Fruit fly (Drosophila melanogaster) whole organism, embryonic: Measurements from ENCODE around the gene CG10063.

Experiments
- Abd-B ChIP-seq: fragments of 200-800 bp; sonication (Bioruptor generic); optimal IDR thresholded peaks from 2 replicates; lab custom pipeline; 2018; ENCODE audit warnings: missing biosample characterization, mild to moderate bottlenecking, missing genetic modification characterization, moderate library complexity
- Asciz ChIP-seq: fragments of 200-800 bp; sonication (Bioruptor generic); optimal IDR thresholded peaks from 2 replicates; lab custom pipeline; 2017; ENCODE audit warnings: missing biosample characterization, mild to moderate bottlenecking, missing genetic modification characterization, missing genetic modification reagents
- CG10959 ChIP-seq: fragments of 200-800 bp; sonication (Bioruptor generic); IDR thresholded peaks from 2 replicates; pipeline ENCODE4 v1.3.6; 2022; ENCODE audit warnings: missing biosample characterization, missing genetic modification characterization
- CG11504 ChIP-seq: fragments of 200-800 bp; sonication (Bioruptor generic); optimal IDR thresholded peaks from 3 replicates; lab custom pipeline; 2019; ENCODE audit warnings: missing biosample characterization, mild to moderate bottlenecking, missing genetic modification characterization, moderate library complexity
- CG11696 ChIP-seq: fragments of 200-800 bp; sonication (Bioruptor generic); IDR thresholded peaks from 2 replicates; pipeline ENCODE4 v1.3.6; 2022; ENCODE audit warnings: missing biosample characterization, missing genetic modification characterization
- CG1602 ChIP-seq: fragments of 200-800 bp; sonication (Bioruptor generic); optimal IDR thresholded peaks from 3 replicates; lab custom pipeline; 2016; ENCODE audit warnings: missing biosample characterization, missing genetic modification characterization
- CG16779 ChIP-seq: fragments of 200-800 bp; sonication (Bioruptor generic); IDR thresholded peaks from 2 replicates; pipeline ENCODE4 v1.3.6; 2022; ENCODE audit warnings: missing biosample characterization, missing genetic modification characterization
- CG18619 ChIP-seq: fragments of 200-800 bp; sonication (Bioruptor generic); optimal IDR thresholded peaks from 3 replicates; lab custom pipeline; 2017; ENCODE audit warnings: missing biosample characterization, mild to moderate bottlenecking, missing genetic modification characterization
- CG2116 ChIP-seq: fragments of 200-800 bp; sonication (Bioruptor generic); optimal IDR thresholded peaks from 3 replicates; lab custom pipeline; 2018; ENCODE audit warnings: missing biosample characterization, mild to moderate bottlenecking, missing genetic modification characterization
- CG2889 ChIP-seq: fragments of 200-800 bp; sonication (Bioruptor generic); IDR thresholded peaks from 3 replicates; pipeline ENCODE4 v1.3.6; 2022; ENCODE audit warnings: missing biosample characterization, missing genetic modification characterization
- CG3281 ChIP-seq: fragments of 200-800 bp; sonication (Bioruptor generic); optimal IDR thresholded peaks from 3 replicates; lab custom pipeline; 2017; ENCODE audit warnings: missing biosample characterization, mild to moderate bottlenecking, missing genetic modification characterization
- CG34376 ChIP-seq: fragments of 200-800 bp; sonication (Bioruptor generic); optimal IDR thresholded peaks from 2 replicates; lab custom pipeline; 2018; ENCODE audit warnings: missing biosample characterization, mild to moderate bottlenecking, missing genetic modification characterization
- CG4328 ChIP-seq: fragments of 200-800 bp; sonication (Bioruptor generic); optimal IDR thresholded peaks from 3 replicates; lab custom pipeline; 2017; ENCODE audit warnings: missing biosample characterization, missing genetic modification reagents, missing genetic modification characterization
- CG6654 ChIP-seq: fragments of 200-800 bp; sonication (Bioruptor generic); optimal IDR thresholded peaks from 2 replicates; lab custom pipeline; 2017; ENCODE audit warnings: missing biosample characterization, mild to moderate bottlenecking, missing genetic modification characterization
- CG7357 ChIP-seq: fragments of 200-800 bp; sonication (Bioruptor generic); IDR thresholded peaks from 3 replicates; pipeline ENCODE4 v1.3.6; 2022; ENCODE audit warnings: missing biosample characterization, missing genetic modification characterization
- E2f1 ChIP-seq: fragments of 200-800 bp; sonication (Bioruptor generic); IDR thresholded peaks from 2 replicates; pipeline ENCODE4 v1.3.6; 2022; ENCODE audit warnings: missing biosample characterization, missing genetic modification characterization
- Hr78 ChIP-seq, 2 experiments: fragments of 200-800 bp in 1 of 2; fragments of >200 bp in 1 of 2; sonication (Bioruptor generic) in 1 of 2; optimal IDR thresholded peaks; 2 replicates each; lab custom pipeline; 2017 to 2019; ENCODE audit warnings: missing biosample characterization in 2 of 2, missing genetic modification characterization in 2 of 2, mild to moderate bottlenecking in 1 of 2, moderate library complexity in 1 of 2
- Med ChIP-seq: fragments of 200-800 bp; sonication (Bioruptor generic); peaks from one replicate; lab custom pipeline; 2016; ENCODE audit warnings: missing biosample characterization, missing genetic modification characterization, mild to moderate bottlenecking, inconsistent platforms, moderate library complexity
- Pdp1 ChIP-seq, 2 experiments: fragments of 200-800 bp; sonication (Bioruptor generic); optimal IDR thresholded peaks; 3 replicates each; lab custom pipeline; 2016; ENCODE audit warnings: missing biosample characterization in 2 of 2, missing genetic modification characterization in 2 of 2, mild to moderate bottlenecking in 1 of 2, moderate library complexity in 1 of 2
- amos ChIP-seq: fragments of 200-800 bp; sonication (Bioruptor generic); IDR thresholded peaks from 2 replicates; pipeline ENCODE4 v1.3.6; 2022; ENCODE audit warnings: missing biosample characterization, missing genetic modification characterization; ENCODE audit not compliant: partially characterized antibody
- bowl ChIP-seq: fragments of 200-800 bp; sonication (Bioruptor generic); IDR thresholded peaks from 2 replicates; pipeline ENCODE4 v1.3.6; 2022; ENCODE audit warnings: missing biosample characterization, missing genetic modification characterization
- chinmo ChIP-seq: fragments of 200-800 bp; sonication (Bioruptor generic); IDR thresholded peaks from 4 replicates; pipeline ENCODE4 v1.3.6; 2022; ENCODE audit warnings: missing biosample characterization, missing genetic modification characterization; ENCODE audit not compliant: partially characterized antibody
- crol ChIP-seq: fragments of 200-800 bp; sonication (Bioruptor generic); IDR thresholded peaks from 2 replicates; pipeline ENCODE4 v1.3.6; 2022; ENCODE audit warnings: missing biosample characterization, missing genetic modification characterization
- cwo ChIP-seq: fragments of 200-800 bp; sonication (Bioruptor generic); optimal IDR thresholded peaks from 3 replicates; lab custom pipeline; 2017; ENCODE audit warnings: missing biosample characterization, missing genetic modification characterization, mild to moderate bottlenecking, moderate library complexity, missing genetic modification reagents
- da ChIP-seq: fragments of 200-800 bp; sonication (Bioruptor generic); optimal IDR thresholded peaks from 2 replicates; lab custom pipeline; 2016; ENCODE audit warnings: missing biosample characterization, missing genetic modification characterization
- gsb ChIP-seq: fragments of 200-800 bp; sonication (Bioruptor generic); IDR thresholded peaks from 2 replicates; pipeline ENCODE4 v1.3.6; 2022; ENCODE audit warnings: missing biosample characterization, missing genetic modification characterization
- her ChIP-seq: fragments of 200-800 bp; sonication (Bioruptor generic); optimal IDR thresholded peaks from 2 replicates; lab custom pipeline; 2016; ENCODE audit warnings: missing biosample characterization, missing genetic modification characterization
- kni ChIP-seq: fragments of 200-800 bp; sonication (Bioruptor generic); optimal IDR thresholded peaks from 3 replicates; lab custom pipeline; 2017; ENCODE audit warnings: mild to moderate bottlenecking, missing biosample characterization, missing genetic modification reagents, missing genetic modification characterization
- lola ChIP-seq, 3 experiments: fragments of >200 bp in 2 of 3; fragments of 200-800 bp in 1 of 3; sonication (Bioruptor generic) in 1 of 3; optimal IDR thresholded peaks; 2 replicates each; lab custom pipeline; 2017 to 2019; ENCODE audit warnings: missing biosample characterization in 3 of 3, missing genetic modification characterization in 3 of 3, mild to moderate bottlenecking in 1 of 3, moderate library complexity in 1 of 3
- nom ChIP-seq: fragments of 200-800 bp; sonication (Bioruptor generic); optimal IDR thresholded peaks from 2 replicates; lab custom pipeline; 2017; ENCODE audit warnings: missing biosample characterization, missing genetic modification characterization, mild to moderate bottlenecking, moderate library complexity, missing genetic modification reagents
- otp ChIP-seq: fragments of 200-800 bp; sonication (Bioruptor generic); IDR thresholded peaks from 3 replicates; pipeline ENCODE4, ENCODE4 v1.3.6; 2022; ENCODE audit warnings: missing biosample characterization, missing genetic modification characterization
- sd ChIP-seq: fragments of 200-800 bp; sonication (Bioruptor generic); optimal IDR thresholded peaks from 3 replicates; lab custom pipeline; 2018; ENCODE audit warnings: missing biosample characterization, mild to moderate bottlenecking, missing genetic modification characterization, moderate library complexity
- sna ChIP-seq: fragments of 200-800 bp; sonication (Bioruptor generic); IDR thresholded peaks from 2 replicates; pipeline ENCODE4 v1.3.6; 2022; ENCODE audit warnings: missing biosample characterization, missing genetic modification characterization; ENCODE audit not compliant: partially characterized antibody
- stwl ChIP-seq: fragments of 200-800 bp; sonication (Bioruptor generic); optimal IDR thresholded peaks from 3 replicates; lab custom pipeline; 2018; ENCODE audit warnings: missing biosample characterization, mild to moderate bottlenecking, missing genetic modification characterization, moderate library complexity
- trh ChIP-seq: fragments of 200-800 bp; sonication (Bioruptor generic); optimal IDR thresholded peaks from 2 replicates; lab custom pipeline; 2016; ENCODE audit warnings: missing biosample characterization, missing genetic modification characterization
- vvl ChIP-seq: fragments of 200-800 bp; sonication (Bioruptor generic); IDR thresholded peaks from 2 replicates; pipeline ENCODE4 v1.3.6; 2022; ENCODE audit warnings: missing biosample characterization, missing genetic modification characterization

CG10063 gene

DNA sequence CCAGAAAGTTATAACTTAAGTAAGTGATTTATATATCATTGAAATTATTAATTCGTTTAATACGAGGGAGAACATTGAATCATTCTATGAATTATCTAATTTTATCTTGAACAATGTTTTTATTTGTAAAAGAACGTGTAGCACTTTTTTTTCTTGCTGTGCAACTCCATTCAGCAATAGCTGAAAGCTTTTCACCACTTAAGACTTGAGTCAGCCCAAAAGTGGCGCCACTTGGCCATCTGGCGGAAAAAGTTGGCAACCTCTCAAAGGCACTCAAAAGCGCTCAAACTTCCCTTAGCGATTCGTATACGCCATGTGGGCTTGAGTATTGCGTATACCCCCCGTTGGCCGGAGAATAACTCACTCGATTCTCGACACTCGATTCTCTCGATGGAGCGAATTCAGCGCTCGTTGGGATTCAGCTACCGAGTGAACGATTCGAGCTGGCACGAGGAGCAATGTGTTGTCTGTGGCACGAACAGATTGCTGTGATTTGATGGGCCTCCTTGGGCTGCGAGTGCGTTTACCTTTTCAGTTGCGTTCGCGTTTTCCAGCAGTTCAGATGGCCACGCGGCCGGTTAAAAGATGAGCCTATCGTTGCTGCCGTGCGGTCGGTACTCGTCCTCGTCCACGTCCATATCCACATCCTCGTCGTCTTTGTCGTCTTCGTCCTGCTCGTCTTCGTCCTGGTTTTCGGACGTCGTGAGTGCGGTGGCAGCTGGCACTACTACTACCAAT is 41.5 kb upstream of the CG10063 start (continued):
- TF ChIP-seq gsb (GFP tag; lab: Robert Waterston, UW), result no peak
- peak; percentile 18 for TF ChIP-seq CG11504 (tag; lab: Kevin White, UChicago)
- TF ChIP-seq CG16779 (GFP tag; lab: Robert Waterston, UW), result 0 out of 2 replicates have a peak, but pooled peaks have one; percentile 24
- TF ChIP-seq CG4328 (GFP tag; lab: Kevin White, UChicago), result no peak
- TF ChIP-seq CG18619 (GFP tag; lab: Kevin White, UChicago), result no peak
- no peak for TF ChIP-seq Abd-B (GFP tag; lab: Kevin White, UChicago)
- TF ChIP-seq CG2889 (GFP tag; lab: Robert Waterston, UW), result no peak
- TF ChIP-seq bowl (GFP tag; lab: Robert Waterston, UW), result no peak
- no peak for TF ChIP-seq trh (GFP tag; lab: Kevin White, UChicago)
- peak; percentile 52 for TF ChIP-seq CG11696 (GFP tag; lab: Robert Waterston, UW)
- peak; percentile 40 for TF ChIP-seq Asciz (GFP tag; lab: Kevin White, UChicago)
- TF ChIP-seq CG3281 (GFP tag; lab: Kevin White, UChicago), result peak; percentile 23
- TF ChIP-seq CG2116 (GFP tag; lab: Kevin White, UChicago), result no peak
- TF ChIP-seq E2f1 (GFP tag; lab: Robert Waterston, UW), result peak; percentile 56; the same call in 1 of the 2 replicates
- no peak for TF ChIP-seq CG1602 (GFP tag; lab: Kevin White, UChicago)

DNA sequence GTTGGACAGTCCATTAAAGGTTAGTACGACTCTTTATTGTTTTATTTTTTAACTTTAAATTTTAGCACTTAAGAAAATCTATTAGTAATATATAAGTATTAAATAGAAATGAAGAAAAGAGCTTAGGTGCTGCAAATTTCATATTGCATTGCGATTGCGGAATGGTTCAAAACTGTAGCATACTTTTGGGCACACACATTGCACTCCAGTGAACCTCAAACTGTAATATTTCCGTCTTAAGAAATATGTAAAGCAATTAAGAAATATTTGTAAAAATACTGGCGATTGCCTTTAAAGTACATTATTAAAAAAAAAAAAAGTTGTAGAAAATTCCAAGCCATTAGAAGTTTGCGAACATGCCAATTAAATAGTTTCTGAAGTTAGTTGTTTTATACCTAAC is 40.0 kb upstream of the CG10063 start:
- TF ChIP-seq CG6654 (GFP tag; lab: Kevin White, UChicago) (peak; percentile 97), lola (GFP tag; optimal IDR thresholded peaks at IDR 0.05; lab: Kevin White, UChicago) (no peak), nom (no peak), stwl (peak; percentile 13), CG7357 (GFP tag; lab: Robert Waterston, UW) (no peak)

DNA sequence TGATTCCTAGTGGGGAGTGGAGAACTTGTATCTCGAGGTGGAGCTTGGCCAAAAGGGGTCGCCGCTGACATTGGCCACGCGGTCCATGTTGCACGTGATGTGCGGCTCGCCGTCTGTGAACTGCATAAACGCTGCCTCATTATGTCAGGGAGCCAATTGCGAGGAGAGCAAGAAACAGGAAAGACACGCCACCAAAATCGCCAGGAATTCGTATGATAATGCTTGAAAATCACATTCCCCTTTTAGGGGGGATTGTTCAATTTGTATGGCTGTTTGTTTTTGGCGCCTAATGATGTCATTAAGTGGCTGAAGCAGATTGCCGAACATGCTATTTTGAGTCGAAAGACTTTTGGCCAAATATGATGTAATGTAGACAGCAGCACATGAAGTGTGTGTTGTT is 37.6 kb upstream of the CG10063 start:
- TF ChIP-seq Hr78 (GFP tag; optimal IDR thresholded peaks at IDR 0.05; lab: Kevin White, UChicago) (no peak), kni (GFP tag; lab: Kevin White, UChicago) (peak; percentile 58), her (no peak), vvl (GFP tag; lab: Robert Waterston, UW) (peak; percentile 29; the same call in 1 of the 2 replicates), CG4328 (GFP tag; lab: Kevin White, UChicago) (no peak), Med (GFP tag; lab: Kevin White, UChicago) (peak; percentile 15), Pdp1 (GFP tag; optimal IDR thresholded peaks at IDR 0.05; lab: Kevin White, UChicago) (peak in 1 of 2 experiments; percentile 19), crol (0 out of 2 replicates have a peak, but pooled peaks have one; percentile 6), sd (peak; percentile 65), otp (no peak), cwo (GFP tag; lab: Kevin White, UChicago) (peak; percentile 45), CG10959 (GFP tag; lab: Robert Waterston, UW) (no peak), da (GFP tag; lab: Kevin White, UChicago) (no peak), CG34376 (GFP tag; lab: Kevin White, UChicago) (no peak), sna (GFP tag; lab: Robert Waterston, UW) (no peak), amos (no peak), chinmo (GFP tag; lab: Robert Waterston, UW) (0 out of 4 replicates have a peak, but pooled peaks have one; percentile 26)
